Worm (Caenorhabditis elegans): ENCODE results near the gene srz-5.
A peak's percentile ranks its signal among the peaks of the same experiment; 100 is the strongest.

srz-5 gene

DNA sequence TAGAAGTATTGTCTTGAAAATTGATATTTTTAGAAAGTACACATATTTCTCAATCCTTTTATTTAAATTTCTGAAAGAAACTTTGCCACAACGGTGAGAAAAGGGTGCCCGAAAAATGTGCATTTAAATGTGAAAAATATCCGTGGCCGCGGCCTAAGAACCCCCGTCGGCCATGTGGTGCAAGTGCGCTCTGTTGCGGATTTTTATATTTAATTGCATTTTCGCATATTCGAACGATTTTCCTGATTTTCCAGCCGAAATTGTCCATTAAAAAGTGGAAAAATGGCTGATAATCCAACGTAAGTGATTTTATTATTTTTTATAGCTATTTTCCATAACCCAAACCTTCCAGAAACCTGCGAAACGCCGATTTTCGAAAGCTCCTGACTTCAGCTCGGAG lies 32.3 kb downstream of the srz-5 start, which contains the start of gene smu-2 (continued):
- peak; percentile 28 for TF ChIP-seq fkh-10 (GFP tag; optimal IDR thresholded peaks at IDR 0.05)

DNA sequence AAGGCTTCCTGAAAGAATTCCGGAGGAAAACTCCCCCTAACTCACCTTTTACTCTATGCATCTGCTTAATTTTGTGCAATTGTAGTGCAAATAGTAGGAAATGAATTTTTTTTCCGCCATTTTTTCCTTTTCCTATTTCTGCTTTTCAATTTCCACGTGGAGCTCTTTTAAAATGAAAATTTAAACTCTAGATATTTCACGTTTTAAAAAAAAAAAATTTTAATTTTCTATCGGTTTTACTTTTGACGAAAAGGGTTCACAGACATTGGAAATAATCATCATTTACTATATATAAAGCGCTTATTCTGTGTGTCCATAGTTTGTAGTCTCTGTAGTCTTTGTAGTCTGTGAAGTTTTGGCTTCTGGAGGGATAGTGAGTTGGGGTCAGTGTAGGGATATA lies 32.9 kb downstream of the srz-5 start, which contains the start of gene Y49F6B.8:
Gene Y49F6B.8, minus strand, starts transcription at position 101 of the 400 bp plus-strand sequence.
- TF ChIP-seq unc-62 (GFP tag; optimal IDR thresholded peaks at IDR 0.05 in 1 of 2), result no peak
- no peak for TF ChIP-seq unc-62 (tag; optimal IDR thresholded peaks at IDR 0.05)
- no peak for TF ChIP-seq nhr-41 (GFP tag; IDR thresholded peaks at IDR 0.05)
- TF ChIP-seq ceh-44 (GFP tag; IDR thresholded peaks at IDR 0.05), result no peak
- TF ChIP-seq Y48G9A.11 (GFP tag; IDR thresholded peaks at IDR 0.05), result no peak
- TF ChIP-seq lin-29 (GFP tag; IDR thresholded peaks at IDR 0.05), result no peak
- no peak for TF ChIP-seq F37D6.2 (tag; optimal IDR thresholded peaks at IDR 0.05)
- no peak for TF ChIP-seq ceh-32 (tag; optimal IDR thresholded peaks at IDR 0.05; ENCODE audit: poor library complexity)
- TF ChIP-seq F10B5.3 (tag; optimal IDR thresholded peaks at IDR 0.05), result no peak
- no peak for TF ChIP-seq F49E8.2 (tag; optimal IDR thresholded peaks at IDR 0.05; ENCODE audit: borderline replicate concordance)
- no peak for TF ChIP-seq ceh-20 (GFP tag; IDR thresholded peaks at IDR 0.05)

DNA sequence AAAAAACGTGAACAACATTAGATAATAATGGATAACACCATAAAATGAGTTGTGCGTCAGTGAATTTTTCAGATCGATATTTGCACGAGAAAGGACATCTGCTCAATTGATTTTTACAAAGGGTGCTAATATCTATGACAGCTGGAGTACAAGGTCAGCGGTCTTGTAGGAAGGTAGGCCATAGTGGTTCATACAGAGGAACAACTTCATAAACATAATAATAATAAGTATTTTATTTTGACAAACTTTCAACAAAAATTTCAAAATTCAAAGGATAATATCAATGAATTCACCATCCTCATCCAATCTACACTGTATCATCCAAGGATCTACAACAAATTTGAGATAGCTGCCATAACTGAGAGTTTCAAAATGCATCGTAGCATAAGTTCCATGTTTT lies 37.4 kb downstream of the srz-5 start, which contains the start of gene fbxb-104:
Gene fbxb-104, minus strand, starts transcription at position 101 of the 400 bp plus-strand sequence.
- TF ChIP-seq zag-1 (tag; optimal IDR thresholded peaks at IDR 0.05) (no peak), unc-62 (GFP tag; optimal IDR thresholded peaks at IDR 0.05 in 1 of 2) (peak in 1 of 2 experiments; percentile 9), unc-62 (tag; optimal IDR thresholded peaks at IDR 0.05) (no peak), D1046.2 (GFP tag; IDR thresholded peaks at IDR 0.05) (no peak), mes-2 (tag; optimal IDR thresholded peaks at IDR 0.05; ENCODE audit: poor library complexity, severe bottlenecking) (no peak), unc-130 (GFP tag; optimal IDR thresholded peaks at IDR 0.05) (no peak)

DNA sequence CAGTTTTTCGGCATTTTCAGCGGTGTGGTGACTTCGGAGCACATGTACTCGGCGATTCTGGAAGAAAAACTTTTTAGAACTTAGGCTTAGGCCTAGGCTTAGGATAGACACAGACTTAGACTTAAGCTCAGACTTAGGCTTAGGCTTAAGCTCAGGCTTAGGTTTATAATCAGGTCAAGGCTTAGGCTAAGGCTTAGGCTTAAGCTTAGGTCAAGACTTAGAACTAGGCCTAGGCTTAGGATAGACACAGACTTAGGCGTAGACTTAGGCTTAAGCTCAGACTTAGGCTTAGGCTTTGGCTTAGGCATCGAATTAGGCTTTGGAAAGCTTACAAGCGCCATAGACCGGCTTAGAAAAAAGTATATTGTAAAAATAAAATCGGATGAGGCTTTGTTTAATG lies 38.0 kb downstream of the srz-5 start:
- TF ChIP-seq ceh-32 (tag; optimal IDR thresholded peaks at IDR 0.05; ENCODE audit: poor library complexity) (no peak), Y105C5A.15 (GFP tag; IDR thresholded peaks at IDR 0.05) (no peak), ZK546.5 (tag; optimal IDR thresholded peaks at IDR 0.05) (no peak)

DNA sequence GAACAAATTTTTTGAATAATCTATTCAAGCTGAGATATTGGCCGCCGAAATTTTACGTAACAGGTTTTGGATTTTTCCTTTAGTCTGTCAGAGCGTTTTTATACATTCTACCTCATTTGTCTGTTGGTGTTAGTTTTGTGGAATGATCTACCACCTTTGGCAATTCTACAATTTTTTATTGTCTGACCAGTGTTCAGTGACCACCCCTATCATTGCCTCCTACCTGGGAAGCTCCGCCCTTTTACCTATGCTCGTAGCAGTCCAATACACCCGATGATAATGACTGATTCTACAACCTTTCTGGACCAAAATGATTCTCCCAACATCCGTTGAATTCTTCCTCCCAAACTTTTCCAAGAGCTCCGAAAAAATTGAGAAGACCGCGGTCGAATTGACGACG lies 40.8 kb downstream of the srz-5 start, which contains the start of gene sdz-32:
Gene sdz-32, plus strand, starts transcription at position 301 of the 400 bp plus-strand sequence.
- TF ChIP-seq unc-39 (tag; optimal IDR thresholded peaks at IDR 0.05) (no peak), ztf-11 (tag; optimal IDR thresholded peaks at IDR 0.05) (no peak), daf-12 (tag; optimal IDR thresholded peaks at IDR 0.05) (no peak), ceh-44 (GFP tag; IDR thresholded peaks at IDR 0.05) (no peak), F10B5.3 (tag; optimal IDR thresholded peaks at IDR 0.05) (no peak), zag-1 (tag; optimal IDR thresholded peaks at IDR 0.05) (no peak), zip-2 (tag; optimal IDR thresholded peaks at IDR 0.05) (no peak), daf-8 (GFP tag; IDR thresholded peaks at IDR 0.05) (no peak), dmd-8 (GFP tag; IDR thresholded peaks at IDR 0.05) (no peak), nhr-11 (tag; optimal IDR thresholded peaks at IDR 0.05) (no peak), mdl-1 (tag; optimal IDR thresholded peaks at IDR 0.05) (no peak), T26A8.4 (GFP tag; IDR thresholded peaks at IDR 0.05) (no peak), nhr-77 (tag; optimal IDR thresholded peaks at IDR 0.05) (no peak), nhr-25 (tag; optimal IDR thresholded peaks at IDR 0.05; ENCODE audit: borderline replicate concordance, insufficient read depth) (no peak)

DNA sequence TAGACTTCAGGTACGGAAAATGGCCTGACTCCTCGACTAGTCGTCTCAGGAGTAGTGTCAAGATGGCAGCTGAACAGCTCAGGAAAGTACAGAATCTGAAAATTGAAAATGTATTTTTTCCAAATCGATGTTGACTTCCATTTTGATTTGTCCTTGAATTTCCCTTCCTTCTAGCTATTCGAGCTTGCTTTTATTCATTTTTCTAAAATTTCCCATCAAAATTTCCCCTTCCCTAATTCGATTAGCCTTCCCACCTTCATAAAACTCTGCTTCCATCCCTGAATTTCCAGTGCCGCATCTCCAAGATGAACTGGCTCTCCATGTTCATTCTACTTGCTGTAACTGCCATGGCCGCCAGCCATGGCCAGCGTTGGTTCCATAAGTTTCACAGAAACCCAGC lies 41.7 kb downstream of the srz-5 start, which contains the start of gene Y49F6B.6:
Gene Y49F6B.6, plus strand, starts transcription at position 301 of the 400 bp plus-strand sequence.
- TF ChIP-seq hlh-30 (tag; optimal IDR thresholded peaks at IDR 0.05; ENCODE audit: insufficient read depth) (no peak), zip-2 (tag; optimal IDR thresholded peaks at IDR 0.05) (no peak), attf-4 (tag; optimal IDR thresholded peaks at IDR 0.05) (no peak), lir-3 (tag; optimal IDR thresholded peaks at IDR 0.05) (no peak), unc-39 (tag; optimal IDR thresholded peaks at IDR 0.05) (no peak), nhr-41 (GFP tag; IDR thresholded peaks at IDR 0.05) (no peak), D1046.2 (GFP tag; IDR thresholded peaks at IDR 0.05) (no peak), F49E8.2 (tag; optimal IDR thresholded peaks at IDR 0.05; ENCODE audit: borderline replicate concordance) (no peak), zfp-3 (GFP tag; conservative IDR thresholded peaks at IDR 0.05) (no peak), T20F7.1 (GFP tag; optimal IDR thresholded peaks at IDR 0.05) (no peak), egl-43 (GFP tag; IDR thresholded peaks at IDR 0.05) (no peak), duxl-1 (tag; optimal IDR thresholded peaks at IDR 0.05; ENCODE audit: poor library complexity) (no peak), zag-1 (tag; optimal IDR thresholded peaks at IDR 0.05) (no peak), spr-3 (GFP tag; optimal IDR thresholded peaks at IDR 0.05) (no peak)
